Worm (Caenorhabditis elegans): ENCODE measurements around the gene garr-1.

DNA sequence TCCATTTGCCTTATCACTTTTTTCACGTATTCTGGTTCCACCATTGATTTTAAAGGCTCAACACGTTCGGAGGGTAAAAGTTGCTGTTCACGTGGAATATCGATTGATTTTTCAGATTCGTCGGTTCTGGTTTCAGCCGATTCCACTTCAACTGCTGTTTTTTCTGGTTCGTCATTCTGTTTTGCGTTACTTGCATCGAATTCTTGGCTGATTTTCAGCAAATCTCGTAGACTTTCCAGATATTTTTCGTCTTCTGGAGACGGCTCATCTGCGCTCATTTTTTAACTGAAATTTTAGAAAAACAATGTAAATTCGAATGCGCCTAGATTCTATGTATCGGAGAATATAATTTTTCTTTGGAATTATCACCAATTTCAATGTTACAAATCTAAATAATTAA lies 6.3 kb upstream of the garr-1 start, which contains the start of gene eri-1:
- TF ChIP-seq ets-5 (GFP tag; IDR thresholded peaks at IDR 0.05) (no peak), elt-2 (tag; optimal IDR thresholded peaks at IDR 0.05) (no peak), snpc-4 (tag; optimal IDR thresholded peaks at IDR 0.05) (no peak)
